Fruit fly (Drosophila melanogaster) whole organism, embryonic: Measurements from ENCODE around the gene PNPase.

Source experiments
- Atf6 ChIP-seq: fragments of 200-800 bp; sonication (Bioruptor generic); IDR thresholded peaks from 2 replicates; pipeline ENCODE4 v1.3.6; 2022; ENCODE audit warnings: missing biosample characterization, missing genetic modification characterization
- Awh ChIP-seq: fragments of 200-800 bp; sonication (Bioruptor generic); IDR thresholded peaks from 2 replicates; pipeline ENCODE4, ENCODE4 v1.3.6; 2022; ENCODE audit warnings: missing biosample characterization, missing genetic modification characterization
- CG10543 ChIP-seq: fragments of 200-800 bp; sonication (Bioruptor generic); optimal IDR thresholded peaks from 3 replicates; lab custom pipeline; 2017; ENCODE audit warnings: missing biosample characterization, mild to moderate bottlenecking, missing genetic modification characterization, moderate library complexity
- CG10565 ChIP-seq: fragments of 200-800 bp; sonication (Bioruptor generic); optimal IDR thresholded peaks from 3 replicates; lab custom pipeline; 2016; ENCODE audit warnings: missing biosample characterization, mild to moderate bottlenecking, missing genetic modification characterization
- CG11695 ChIP-seq: fragments of 200-800 bp; sonication (Bioruptor generic); IDR thresholded peaks from 3 replicates; pipeline ENCODE4 v1.3.6; 2022; ENCODE audit warnings: missing biosample characterization, missing genetic modification characterization
- CG13123 ChIP-seq: fragments of 200-800 bp; sonication (Bioruptor generic); optimal IDR thresholded peaks from 2 replicates; lab custom pipeline; 2016; ENCODE audit warnings: missing biosample characterization, missing genetic modification characterization
- CG13894 ChIP-seq: fragments of 200-800 bp; sonication (Bioruptor generic); optimal IDR thresholded peaks from 3 replicates; lab custom pipeline; 2018; ENCODE audit warnings: missing biosample characterization, mild to moderate bottlenecking, missing genetic modification characterization, moderate library complexity
- CG15696 ChIP-seq: fragments of 200-800 bp; sonication (Bioruptor generic); optimal IDR thresholded peaks from 2 replicates; lab custom pipeline; 2019; ENCODE audit warnings: missing biosample characterization, mild to moderate bottlenecking, missing genetic modification characterization, moderate library complexity
- CG1602 ChIP-seq: fragments of 200-800 bp; sonication (Bioruptor generic); optimal IDR thresholded peaks from 3 replicates; lab custom pipeline; 2016; ENCODE audit warnings: missing biosample characterization, missing genetic modification characterization
- CG17186 ChIP-seq: fragments of 200-800 bp; sonication (Bioruptor generic); optimal IDR thresholded peaks from 3 replicates; lab custom pipeline; 2017; ENCODE audit warnings: missing biosample characterization, missing genetic modification reagents, missing genetic modification characterization
- CG17912 ChIP-seq: fragments of 200-800 bp; sonication (Bioruptor generic); optimal IDR thresholded peaks from 2 replicates; lab custom pipeline; 2018; ENCODE audit warnings: missing biosample characterization, mild to moderate bottlenecking, missing genetic modification characterization
- CG2129 ChIP-seq: fragments of 200-800 bp; sonication (Bioruptor generic); IDR thresholded peaks from 2 replicates; pipeline ENCODE4 v1.3.6; 2022; ENCODE audit warnings: missing biosample characterization, missing genetic modification characterization; ENCODE audit not compliant: partially characterized antibody
- CG2875 ChIP-seq: fragments of 200-800 bp; sonication (Bioruptor generic); optimal IDR thresholded peaks from 2 replicates; lab custom pipeline; 2017; ENCODE audit warnings: missing biosample characterization, mild to moderate bottlenecking, missing genetic modification characterization, missing genetic modification reagents
- CG2889 ChIP-seq: fragments of 200-800 bp; sonication (Bioruptor generic); IDR thresholded peaks from 3 replicates; pipeline ENCODE4 v1.3.6; 2022; ENCODE audit warnings: missing biosample characterization, missing genetic modification characterization
- CG31441 ChIP-seq: fragments of 200-800 bp; sonication (Bioruptor generic); IDR thresholded peaks from 2 replicates; pipeline ENCODE4 v1.3.6; 2022; ENCODE audit warnings: missing biosample characterization, missing genetic modification characterization
- CG34224 ChIP-seq: fragments of 200-800 bp; sonication (Bioruptor generic); IDR thresholded peaks from 3 replicates; pipeline ENCODE4 v1.3.6; 2022; ENCODE audit warnings: missing biosample characterization, missing genetic modification characterization; ENCODE audit not compliant: partially characterized antibody
- CG4328 ChIP-seq: fragments of 200-800 bp; sonication (Bioruptor generic); optimal IDR thresholded peaks from 3 replicates; lab custom pipeline; 2017; ENCODE audit warnings: missing biosample characterization, missing genetic modification reagents, missing genetic modification characterization
- CG5245 ChIP-seq: fragments of 200-800 bp; sonication (Bioruptor generic); optimal IDR thresholded peaks from 3 replicates; lab custom pipeline; 2016; ENCODE audit warnings: missing biosample characterization, missing genetic modification characterization
- CG6654 ChIP-seq: fragments of 200-800 bp; sonication (Bioruptor generic); optimal IDR thresholded peaks from 2 replicates; lab custom pipeline; 2017; ENCODE audit warnings: missing biosample characterization, mild to moderate bottlenecking, missing genetic modification characterization
- CG7839 ChIP-seq: fragments of 200-800 bp; sonication (Bioruptor generic); optimal IDR thresholded peaks from 3 replicates; lab custom pipeline; 2018; ENCODE audit warnings: missing biosample characterization, mild to moderate bottlenecking, missing genetic modification characterization, moderate library complexity
- CG8089 ChIP-seq: fragments of 200-800 bp; sonication (Bioruptor generic); optimal IDR thresholded peaks from 3 replicates; lab custom pipeline; 2016; ENCODE audit warnings: missing biosample characterization, missing genetic modification characterization
- CG8281 ChIP-seq: fragments of 200-800 bp; sonication (Bioruptor generic); optimal IDR thresholded peaks from 2 replicates; lab custom pipeline; 2018; ENCODE audit warnings: missing biosample characterization, mild to moderate bottlenecking, missing genetic modification characterization, moderate library complexity
- CG8359 ChIP-seq: fragments of 200-800 bp; sonication (Bioruptor generic); optimal IDR thresholded peaks from 2 replicates; lab custom pipeline; 2017; ENCODE audit warnings: missing biosample characterization, mild to moderate bottlenecking, missing genetic modification characterization, borderline replicate concordance
- Camta ChIP-seq: fragments of 200-800 bp; sonication (Bioruptor generic); optimal IDR thresholded peaks from 2 replicates; lab custom pipeline; 2016; ENCODE audit warnings: missing biosample characterization, missing genetic modification characterization
- Gsc ChIP-seq: fragments of 200-800 bp; sonication (Bioruptor generic); IDR thresholded peaks from 2 replicates; pipeline ENCODE4 v1.3.6; 2022; ENCODE audit warnings: missing biosample characterization, missing genetic modification characterization
- H15 ChIP-seq: fragments of 200-800 bp; sonication (Bioruptor generic); IDR thresholded peaks from 3 replicates; pipeline ENCODE4 v1.3.6; 2022; ENCODE audit warnings: missing biosample characterization, missing genetic modification characterization
- Hmx ChIP-seq: fragments of 200-800 bp; sonication (Bioruptor generic); optimal IDR thresholded peaks from 2 replicates; lab custom pipeline; 2016; ENCODE audit warnings: missing biosample characterization, missing genetic modification characterization
- Hr39 ChIP-seq: fragments of >200 bp; optimal IDR thresholded peaks from 2 replicates; lab custom pipeline; 2017
- Hr51 ChIP-seq, 2 experiments: fragments of 200-800 bp; sonication (Bioruptor generic); optimal IDR thresholded peaks; 2 replicates in 1 of 2; 3 replicates in 1 of 2; lab custom pipeline; 2016 to 2018; ENCODE audit warnings: missing biosample characterization in 2 of 2, missing genetic modification characterization in 2 of 2, mild to moderate bottlenecking in 1 of 2, moderate library complexity in 1 of 2
- Nf-YA ChIP-seq: fragments of 200-800 bp; sonication (Bioruptor generic); IDR thresholded peaks from 2 replicates; pipeline ENCODE4 v1.3.6; 2022; ENCODE audit warnings: missing biosample characterization, missing genetic modification characterization
- Pdp1 ChIP-seq, 2 experiments: fragments of 200-800 bp; sonication (Bioruptor generic); optimal IDR thresholded peaks; 3 replicates each; lab custom pipeline; 2016; ENCODE audit warnings: missing biosample characterization in 2 of 2, missing genetic modification characterization in 2 of 2, mild to moderate bottlenecking in 1 of 2, moderate library complexity in 1 of 2
- ac ChIP-seq: fragments of 200-800 bp; sonication (Bioruptor generic); optimal IDR thresholded peaks from 3 replicates; lab custom pipeline; 2017; ENCODE audit warnings: missing biosample characterization, mild to moderate bottlenecking, missing genetic modification characterization
- bigmax ChIP-seq: fragments of 200-800 bp; sonication (Bioruptor generic); optimal IDR thresholded peaks from 2 replicates; lab custom pipeline; 2018; ENCODE audit warnings: missing biosample characterization, mild to moderate bottlenecking, missing genetic modification characterization
- chinmo ChIP-seq: fragments of 200-800 bp; sonication (Bioruptor generic); IDR thresholded peaks from 4 replicates; pipeline ENCODE4 v1.3.6; 2022; ENCODE audit warnings: missing biosample characterization, missing genetic modification characterization; ENCODE audit not compliant: partially characterized antibody
- chm ChIP-seq: fragments of 200-800 bp; sonication (Bioruptor generic); IDR thresholded peaks from 2 replicates; pipeline ENCODE4 v1.3.6; 2022; ENCODE audit warnings: missing biosample characterization, missing genetic modification characterization
- disco-r ChIP-seq: fragments of 200-800 bp; sonication (Bioruptor generic); optimal IDR thresholded peaks from 2 replicates; lab custom pipeline; 2016; ENCODE audit warnings: missing biosample characterization, missing genetic modification characterization
- gcm ChIP-seq: fragments of 200-800 bp; sonication (Bioruptor generic); optimal IDR thresholded peaks from 2 replicates; lab custom pipeline; 2019; ENCODE audit warnings: missing biosample characterization, mild to moderate bottlenecking, missing genetic modification characterization, moderate library complexity
- ken ChIP-seq: fragments of 200-800 bp; sonication (Bioruptor generic); IDR thresholded peaks from 3 replicates; pipeline ENCODE4 v1.3.6; 2022; ENCODE audit warnings: missing biosample characterization, missing genetic modification characterization
- kni ChIP-seq: fragments of 200-800 bp; sonication (Bioruptor generic); optimal IDR thresholded peaks from 3 replicates; lab custom pipeline; 2017; ENCODE audit warnings: mild to moderate bottlenecking, missing biosample characterization, missing genetic modification reagents, missing genetic modification characterization
- lola ChIP-seq, 3 experiments: fragments of >200 bp in 2 of 3; fragments of 200-800 bp in 1 of 3; sonication (Bioruptor generic) in 1 of 3; optimal IDR thresholded peaks; 2 replicates each; lab custom pipeline; 2017 to 2019; ENCODE audit warnings: missing biosample characterization in 3 of 3, missing genetic modification characterization in 3 of 3, mild to moderate bottlenecking in 1 of 3, moderate library complexity in 1 of 3
- nom ChIP-seq: fragments of 200-800 bp; sonication (Bioruptor generic); optimal IDR thresholded peaks from 2 replicates; lab custom pipeline; 2017; ENCODE audit warnings: missing biosample characterization, missing genetic modification characterization, mild to moderate bottlenecking, moderate library complexity, missing genetic modification reagents
- odd ChIP-seq: fragments of 200-800 bp; sonication (Bioruptor generic); optimal IDR thresholded peaks from 2 replicates; lab custom pipeline; 2017; ENCODE audit warnings: missing biosample characterization, mild to moderate bottlenecking, missing genetic modification characterization
- pb ChIP-seq: fragments of 200-800 bp; sonication (Bioruptor generic); optimal IDR thresholded peaks from 3 replicates; lab custom pipeline; 2016; ENCODE audit warnings: missing biosample characterization, missing genetic modification characterization
- slp2 ChIP-seq: fragments of 200-800 bp; sonication (Bioruptor generic); optimal IDR thresholded peaks from 2 replicates; lab custom pipeline; 2016; ENCODE audit warnings: missing biosample characterization, missing genetic modification characterization
- trem ChIP-seq: fragments of 200-800 bp; optimal IDR thresholded peaks from 3 replicates; lab custom pipeline; 2019; ENCODE audit warnings: missing biosample characterization, mild to moderate bottlenecking, missing genetic modification characterization, moderate library complexity
- tx ChIP-seq: fragments of 200-800 bp; sonication (Bioruptor generic); optimal IDR thresholded peaks from 2 replicates; lab custom pipeline; 2016; ENCODE audit warnings: missing biosample characterization, missing genetic modification characterization
- vnd ChIP-seq: fragments of 200-800 bp; sonication (Bioruptor generic); IDR thresholded peaks from 3 replicates; pipeline ENCODE4 v1.3.6; 2022; ENCODE audit warnings: missing biosample characterization, missing genetic modification characterization; ENCODE audit not compliant: partially characterized antibody
- wor ChIP-seq: fragments of 200-800 bp; sonication (Bioruptor generic); IDR thresholded peaks from 2 replicates; pipeline ENCODE4 v1.3.6; 2022; ENCODE audit warnings: missing biosample characterization, missing genetic modification characterization

Gene PNPase

DNA sequence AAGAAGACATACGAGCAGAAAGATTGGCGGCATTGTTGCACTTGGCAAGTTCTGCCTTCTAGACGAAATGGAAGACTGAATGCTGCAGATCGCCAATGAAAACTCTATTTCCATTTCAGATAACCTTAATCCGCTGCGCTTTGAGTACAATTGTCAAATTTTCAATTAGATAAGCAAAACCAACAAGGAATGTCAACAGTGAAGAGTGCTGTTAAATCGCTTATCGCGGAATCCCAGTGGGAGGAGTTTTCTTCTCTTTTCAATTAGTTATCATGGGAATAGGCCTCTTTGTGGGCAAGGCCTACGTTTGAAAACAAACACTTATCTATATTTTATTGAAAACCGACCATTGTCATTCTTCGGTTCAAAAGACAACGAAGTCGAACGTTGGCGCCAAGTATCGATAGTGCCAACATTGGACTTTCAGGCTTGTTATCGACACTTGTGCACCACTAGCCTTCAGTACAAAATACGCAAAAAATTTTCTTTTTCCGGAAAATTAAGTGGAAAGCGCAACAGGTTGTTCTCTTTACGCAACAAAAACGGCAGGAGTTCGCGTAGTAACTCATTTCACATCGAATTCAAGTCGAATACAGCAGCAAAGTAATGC lies 9.9 kb downstream of the PNPase start, which contains the start of the genes Ugt35D1 and Gcn2 (continued):
- no peak for TF ChIP-seq slp2 (GFP tag; lab: Kevin White, UChicago)
- no peak for TF ChIP-seq Hr39
- no peak for TF ChIP-seq CG13123
- TF ChIP-seq nom (GFP tag; lab: Kevin White, UChicago) = no peak
- peak; percentile 86 for TF ChIP-seq Awh (GFP tag; lab: Robert Waterston, UW)
- TF ChIP-seq CG8281 (tag; lab: Kevin White, UChicago) = no peak
- no peak for TF ChIP-seq H15 (GFP tag; lab: Robert Waterston, UW)
- peak; percentile 78; the same call in 1 of the 2 replicates for TF ChIP-seq chm (GFP tag; lab: Robert Waterston, UW)
- TF ChIP-seq odd (GFP tag; lab: Kevin White, UChicago) = no peak
- peak; percentile 40 for TF ChIP-seq CG4328
- 0 out of 4 replicates have a peak, but pooled peaks have one; percentile 55 for TF ChIP-seq chinmo (GFP tag; lab: Robert Waterston, UW)
- TF ChIP-seq gcm (GFP tag; lab: Kevin White, UChicago) = no peak
- no peak for TF ChIP-seq Hmx (GFP tag; lab: Kevin White, UChicago)
- TF ChIP-seq CG13894 (tag; lab: Kevin White, UChicago) = no peak
- peak; percentile 28 for TF ChIP-seq CG17912 (GFP tag; lab: Kevin White, UChicago)
- TF ChIP-seq CG11695 = peak; percentile 54; the same call in 1 of the 3 replicates
- TF ChIP-seq CG2889 (GFP tag; lab: Robert Waterston, UW) = no peak
- peak; percentile 60 for TF ChIP-seq Nf-YA (GFP tag; lab: Robert Waterston, UW)
- no peak for TF ChIP-seq tx (GFP tag; lab: Kevin White, UChicago)
- TF ChIP-seq CG34224 (GFP tag; lab: Robert Waterston, UW) = peak; percentile 75
- peak; percentile 29 for TF ChIP-seq CG1602 (GFP tag; lab: Kevin White, UChicago)
- TF ChIP-seq CG8089 = peak; percentile 62
- TF ChIP-seq kni (GFP tag; lab: Kevin White, UChicago) = peak; percentile 84
- peak; percentile 31 for TF ChIP-seq CG5245 (GFP tag; lab: Kevin White, UChicago)
- peak; percentile 28 for TF ChIP-seq CG17186 (GFP tag; lab: Kevin White, UChicago)
- TF ChIP-seq Pdp1 (GFP tag; optimal IDR thresholded peaks at IDR 0.05; lab: Kevin White, UChicago) = no peak
- peak; percentile 50; the same call in 2 of the 3 replicates for TF ChIP-seq vnd
- no peak for TF ChIP-seq CG7839
- TF ChIP-seq wor = no peak
- TF ChIP-seq CG2875 (GFP tag; lab: Kevin White, UChicago) = peak; percentile 81
- TF ChIP-seq pb = no peak
- no peak for TF ChIP-seq CG31441
- TF ChIP-seq Atf6 = peak; percentile 21; the same call in 1 of the 2 replicates
- TF ChIP-seq CG10543 (GFP tag; lab: Kevin White, UChicago) = no peak
- peak; percentile 24 for TF ChIP-seq trem (tag; lab: Kevin White, UChicago)
- peak; percentile 20 for TF ChIP-seq CG8359
- no peak for TF ChIP-seq disco-r (GFP tag; lab: Kevin White, UChicago)
- peak; percentile 65 for TF ChIP-seq ac
- TF ChIP-seq CG10565 = peak; percentile 11
- peak; percentile 83 for TF ChIP-seq CG15696
- peak in 1 of 3 experiments; percentile 25 for TF ChIP-seq lola (GFP tag; optimal IDR thresholded peaks at IDR 0.05; lab: Kevin White, UChicago)
- 0 out of 3 replicates have a peak, but pooled peaks have one; percentile 24 for TF ChIP-seq ken (GFP tag; lab: Robert Waterston, UW)
- peak; percentile 66 for TF ChIP-seq Camta (GFP tag; lab: Kevin White, UChicago)
- TF ChIP-seq Hr51 (GFP tag; optimal IDR thresholded peaks at IDR 0.05; lab: Kevin White, UChicago) = peak in 1 of 2 experiments; percentile 10
- 0 out of 2 replicates have a peak, but pooled peaks have one; percentile 17 for TF ChIP-seq CG2129 (GFP tag; lab: Robert Waterston, UW)
- peak; percentile 49 for TF ChIP-seq bigmax (GFP tag; lab: Kevin White, UChicago)
- TF ChIP-seq CG6654 (GFP tag; lab: Kevin White, UChicago) = no peak
- TF ChIP-seq Gsc (GFP tag; lab: Robert Waterston, UW) = no peak
